Fruit fly (Drosophila melanogaster) whole organism, pupa: ENCODE data around the gene mRpL32.

ENCODE experiments used
- CG10348 ChIP-seq: fragments of 200-800 bp; sonication (Bioruptor generic); IDR thresholded peaks from 2 replicates; pipeline ENCODE4 v1.3.6; 2022; ENCODE audit warnings: missing biosample characterization, missing genetic modification characterization
- CG12605 ChIP-seq: fragments of 200-800 bp; sonication (Bioruptor generic); IDR thresholded peaks from 2 replicates; pipeline ENCODE4 v1.3.6; 2022; ENCODE audit warnings: missing biosample characterization, missing genetic modification characterization
- CG13204 ChIP-seq: fragments of 200-800 bp; sonication (Bioruptor generic); optimal IDR thresholded peaks from 2 replicates; lab custom pipeline; 2018; ENCODE audit warnings: missing biosample characterization, mild to moderate bottlenecking, missing genetic modification characterization, moderate library complexity
- CG14655 ChIP-seq: fragments of 200-800 bp; sonication (Bioruptor generic); optimal IDR thresholded peaks from 3 replicates; lab custom pipeline; 2017; ENCODE audit warnings: mild to moderate bottlenecking, missing biosample characterization, missing genetic modification reagents, missing genetic modification characterization
- CG15710 ChIP-seq: fragments of 200-800 bp; sonication (Bioruptor generic); optimal IDR thresholded peaks from 2 replicates; lab custom pipeline; 2018; ENCODE audit warnings: missing biosample characterization, mild to moderate bottlenecking, missing genetic modification characterization, moderate library complexity
- CG17806 ChIP-seq: fragments of 200-800 bp; sonication (Bioruptor generic); optimal IDR thresholded peaks from 2 replicates; lab custom pipeline; 2018; ENCODE audit warnings: missing biosample characterization, mild to moderate bottlenecking, missing genetic modification characterization, moderate library complexity
- CG32121 ChIP-seq: fragments of 200-800 bp; sonication (Bioruptor generic); IDR thresholded peaks from 2 replicates; pipeline ENCODE4 v1.3.6; 2022; ENCODE audit warnings: missing biosample characterization, missing genetic modification characterization
- CG34367 ChIP-seq: fragments of 200-800 bp; sonication (Bioruptor generic); optimal IDR thresholded peaks from 2 replicates; lab custom pipeline; 2018; ENCODE audit warnings: missing biosample characterization, mild to moderate bottlenecking, missing genetic modification characterization
- CG4496 ChIP-seq: fragments of 200-800 bp; sonication (Bioruptor generic); IDR thresholded peaks from 3 replicates; pipeline ENCODE4 v1.3.6; 2022; ENCODE audit warnings: missing biosample characterization, missing genetic modification characterization
- CG8159 ChIP-seq: fragments of 200-800 bp; sonication (Bioruptor generic); optimal IDR thresholded peaks from 3 replicates; lab custom pipeline; 2018; ENCODE audit warnings: missing biosample characterization, mild to moderate bottlenecking, missing genetic modification characterization, moderate library complexity
- CG8301 ChIP-seq: fragments of 200-800 bp; sonication (Bioruptor generic); optimal IDR thresholded peaks from 2 replicates; lab custom pipeline; 2018; ENCODE audit warnings: missing biosample characterization, mild to moderate bottlenecking, missing genetic modification characterization
- CG9948 ChIP-seq: fragments of 200-800 bp; sonication (Bioruptor generic); optimal IDR thresholded peaks from 2 replicates; lab custom pipeline; 2018; ENCODE audit warnings: missing biosample characterization, mild to moderate bottlenecking, missing genetic modification characterization, moderate library complexity
- D1 ChIP-seq: fragments of 200-800 bp; sonication (Bioruptor generic); optimal IDR thresholded peaks from 2 replicates; lab custom pipeline; 2018; ENCODE audit warnings: missing biosample characterization, mild to moderate bottlenecking, missing genetic modification characterization, moderate library complexity
- EcR ChIP-seq: fragments of 200-800 bp; sonication (Bioruptor generic); optimal IDR thresholded peaks from 3 replicates; lab custom pipeline; 2019; ENCODE audit warnings: missing biosample characterization, missing genetic modification characterization, mild to moderate bottlenecking, moderate library complexity, missing genetic modification reagents
- Ets98B ChIP-seq: fragments of 200-800 bp; sonication (Bioruptor generic); IDR thresholded peaks from 2 replicates; pipeline ENCODE4 v1.3.6; 2022; ENCODE audit warnings: missing biosample characterization, missing genetic modification characterization
- Pif1A ChIP-seq: fragments of 200-800 bp; sonication (Bioruptor generic); optimal IDR thresholded peaks from 3 replicates; lab custom pipeline; 2016; ENCODE audit warnings: missing biosample characterization, missing genetic modification characterization
- Pif1B ChIP-seq: fragments of 200-800 bp; sonication (Bioruptor generic); optimal IDR thresholded peaks from 3 replicates; lab custom pipeline; 2016; ENCODE audit warnings: missing biosample characterization, missing genetic modification characterization
- Snoo ChIP-seq: fragments of 200-800 bp; sonication (Bioruptor generic); optimal IDR thresholded peaks from 3 replicates; lab custom pipeline; 2017; ENCODE audit warnings: missing biosample characterization, mild to moderate bottlenecking, missing genetic modification characterization, inconsistent platforms
- fd96Ca ChIP-seq: fragments of 200-800 bp; sonication (Bioruptor generic); IDR thresholded peaks from 3 replicates; pipeline ENCODE4 v1.3.6; 2022; ENCODE audit warnings: missing biosample characterization, missing genetic modification characterization
- gl ChIP-seq: fragments of 200-800 bp; sonication (Bioruptor generic); optimal IDR thresholded peaks from 2 replicates; lab custom pipeline; 2018; ENCODE audit warnings: missing biosample characterization, mild to moderate bottlenecking, missing genetic modification characterization
- rn ChIP-seq: fragments of 200-800 bp; sonication (Bioruptor generic); IDR thresholded peaks from 2 replicates; pipeline ENCODE4 v1.3.6; 2022; ENCODE audit warnings: missing biosample characterization, missing genetic modification characterization

The mRpL32 gene

DNA sequence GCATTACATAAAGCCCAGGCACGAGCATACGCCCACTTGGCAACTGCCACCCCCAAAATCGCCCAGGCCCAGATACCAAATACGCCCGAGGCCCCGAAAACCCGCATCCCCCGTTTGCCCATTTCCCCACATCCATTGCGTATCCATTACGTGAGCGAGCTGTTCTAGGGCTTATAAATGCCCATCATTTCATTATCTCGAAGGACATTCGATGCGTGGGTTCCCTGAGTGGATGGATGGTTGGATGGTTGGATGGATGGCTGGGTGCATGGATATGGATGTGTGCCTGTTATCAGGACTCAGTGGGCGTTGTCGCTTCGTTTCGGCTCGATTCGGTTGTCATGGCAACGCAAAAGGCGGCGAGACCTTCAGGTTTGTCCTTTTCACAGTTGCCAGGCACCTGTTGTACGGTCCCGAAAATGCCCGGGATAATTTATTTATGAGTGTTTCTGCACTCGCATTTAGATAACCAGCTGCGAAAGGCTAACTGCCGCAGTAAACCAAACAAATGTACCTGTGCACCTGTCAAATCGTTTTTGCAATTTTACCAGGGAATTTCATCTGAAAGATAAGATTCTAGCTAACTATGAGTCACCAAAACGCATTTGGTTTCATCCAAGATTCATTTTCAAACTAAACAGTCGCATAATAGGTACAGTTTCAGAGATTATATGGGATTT, 29.6 kb upstream of the mRpL32 start:
- TF ChIP-seq Pif1A = no peak
- TF ChIP-seq CG4496 (GFP tag; lab: Robert Waterston, UW) = no peak
- no peak for TF ChIP-seq CG34367 (tag; lab: Kevin White, UChicago)
- TF ChIP-seq CG12605 (GFP tag; lab: Robert Waterston, UW) = no peak
- TF ChIP-seq CG17806 = no peak
- TF ChIP-seq EcR (GFP tag; lab: Kevin White, UChicago) = no peak
- TF ChIP-seq CG14655 = no peak

DNA sequence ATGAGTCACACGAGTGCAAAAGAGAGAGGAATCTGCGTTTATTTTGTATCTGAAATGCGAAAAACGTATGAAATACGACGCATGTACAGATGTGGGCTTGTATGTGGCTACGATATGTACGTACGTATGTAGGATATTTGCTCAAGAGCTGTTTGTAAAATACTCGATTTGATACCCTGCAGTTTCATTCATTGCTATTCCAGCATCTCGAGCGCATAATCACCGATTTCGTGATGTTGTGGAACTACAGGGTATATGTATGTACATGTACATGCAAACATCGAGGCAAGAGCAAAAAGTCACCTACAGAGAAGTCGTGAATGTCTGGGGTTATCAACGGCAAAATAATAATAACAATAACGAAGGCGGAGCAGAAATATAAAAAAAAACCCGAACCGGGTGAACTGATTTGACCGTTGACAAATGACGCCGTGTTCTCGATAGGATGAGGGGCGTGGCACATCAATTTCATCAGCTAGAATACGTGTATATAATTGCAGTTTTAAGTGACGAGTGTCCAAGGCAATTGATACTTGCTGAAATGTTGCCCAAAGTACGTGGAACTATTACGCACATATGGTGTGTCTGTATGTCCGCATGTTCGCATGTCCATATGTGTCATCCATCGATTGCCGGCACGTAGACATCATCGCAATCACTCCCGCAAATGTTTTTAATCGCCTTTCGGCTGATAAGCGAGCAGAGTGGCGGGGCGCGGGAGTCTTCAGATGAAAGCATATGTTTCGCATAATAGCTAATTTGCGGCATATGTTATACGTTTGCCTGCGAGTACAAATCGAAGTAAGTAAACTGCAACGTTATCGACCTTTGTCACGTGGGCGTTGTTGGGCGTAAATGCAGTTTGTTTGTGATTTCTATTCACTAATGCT, 28.5 kb upstream of the mRpL32 start:
- TF ChIP-seq EcR (GFP tag; lab: Kevin White, UChicago) = peak; percentile 49
- TF ChIP-seq CG8159 = no peak
- TF ChIP-seq, all 21 proteins: peak for 1

DNA sequence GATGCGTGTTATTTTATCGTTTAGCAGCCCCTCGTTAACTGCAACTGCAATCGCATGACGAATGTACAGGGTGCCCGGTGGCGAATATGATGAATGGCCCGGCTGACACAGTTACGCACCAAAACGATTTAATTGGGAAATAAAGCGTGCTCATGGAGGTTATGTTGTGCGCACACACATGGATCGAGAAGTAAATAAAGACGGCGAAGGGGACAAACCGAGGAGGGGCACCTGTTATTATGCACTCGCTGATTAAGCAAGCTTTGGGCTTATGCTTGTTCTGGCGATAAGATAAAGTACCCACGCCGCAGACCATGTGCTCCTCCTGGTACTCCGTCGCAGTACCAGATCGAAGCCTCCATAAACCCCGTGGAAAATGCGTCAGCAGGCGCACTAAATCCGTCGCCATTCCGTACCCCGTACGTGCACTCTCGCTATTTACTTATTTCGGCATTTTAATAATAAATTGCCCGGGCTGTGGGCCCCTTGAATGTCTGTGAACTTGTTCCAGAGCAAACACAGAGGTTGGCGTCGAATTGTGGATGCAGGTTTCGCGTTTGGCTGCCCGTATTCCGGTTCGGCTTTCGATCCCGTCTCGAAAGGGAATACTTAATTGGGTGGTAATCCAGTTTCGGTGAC, 27.5 kb upstream of the mRpL32 start:
- TF ChIP-seq CG10348 (no peak), CG34367 (tag; lab: Kevin White, UChicago) (no peak), Pif1A (no peak), CG8159 (no peak), Snoo (tag; lab: Kevin White, UChicago) (no peak), fd96Ca (GFP tag; lab: Robert Waterston, UW) (peak; percentile 81), CG15710 (no peak), CG32121 (GFP tag; lab: Robert Waterston, UW) (0 out of 2 replicates have a peak, but pooled peaks have one; percentile 18), D1 (tag; lab: Kevin White, UChicago) (no peak), gl (no peak), Ets98B (peak; percentile 69), CG14655 (no peak), Pif1B (GFP tag; lab: Kevin White, UChicago) (peak; percentile 43), EcR (GFP tag; lab: Kevin White, UChicago) (no peak), CG9948 (tag; lab: Kevin White, UChicago) (no peak), CG12605 (GFP tag; lab: Robert Waterston, UW) (peak; percentile 32; the same call in 1 of the 2 replicates), rn (GFP tag; lab: Robert Waterston, UW) (0 out of 2 replicates have a peak, but pooled peaks have one; percentile 14), CG4496 (GFP tag; lab: Robert Waterston, UW) (peak; percentile 82)
- TF ChIP-seq, all 21 proteins: peak for 7

DNA sequence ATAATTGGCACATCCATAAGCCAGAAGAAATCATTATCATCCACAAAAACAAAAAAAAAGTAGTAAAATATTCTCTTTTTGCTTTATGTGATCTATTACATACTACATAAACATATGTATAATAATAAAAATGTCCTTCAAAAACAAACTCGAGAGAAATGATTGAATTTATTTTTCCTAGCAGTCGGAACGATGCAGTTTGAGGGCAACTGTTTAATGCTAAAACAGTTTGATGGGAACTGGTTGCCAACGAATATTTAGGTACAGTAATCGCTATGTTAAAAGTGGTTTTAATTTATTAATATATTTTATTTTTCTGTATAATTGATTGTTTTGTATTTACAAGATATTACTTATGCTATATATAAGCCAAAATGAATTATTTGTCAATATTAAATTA, 21.5 kb upstream of the mRpL32 start:
- no peak for TF ChIP-seq Pif1B (GFP tag; lab: Kevin White, UChicago)
- no peak for TF ChIP-seq CG4496 (GFP tag; lab: Robert Waterston, UW)

DNA sequence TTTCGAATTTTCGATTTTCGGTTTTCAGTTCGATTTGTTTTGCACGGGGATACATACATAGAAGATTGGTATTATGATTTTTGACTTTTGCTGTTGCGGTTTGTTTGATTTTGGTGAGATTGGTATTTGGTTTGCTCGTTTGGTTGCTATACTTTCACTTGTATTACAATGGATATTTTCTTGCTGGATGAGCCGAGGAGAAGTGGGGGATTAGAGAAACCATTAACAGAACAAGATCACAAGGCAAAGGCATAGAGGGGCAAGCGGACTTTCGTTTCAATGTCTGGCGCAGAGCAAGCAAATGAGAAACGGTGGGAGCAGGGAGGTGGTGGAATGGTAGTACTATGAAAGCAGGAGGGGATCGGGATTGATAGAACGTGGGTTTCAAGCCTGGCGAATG, 20.4 kb upstream of the mRpL32 start, which contains the start of gene CG15563:
CG15563 (minus strand) TSS at position 101 of the 400 bp plus-strand sequence.
- TF ChIP-seq CG10348 (no peak), CG17806 (no peak), CG12605 (GFP tag; lab: Robert Waterston, UW) (no peak), Ets98B (no peak), CG4496 (GFP tag; lab: Robert Waterston, UW) (no peak), CG8301 (tag; lab: Kevin White, UChicago) (no peak), Pif1B (GFP tag; lab: Kevin White, UChicago) (no peak), CG9948 (tag; lab: Kevin White, UChicago) (no peak)

DNA sequence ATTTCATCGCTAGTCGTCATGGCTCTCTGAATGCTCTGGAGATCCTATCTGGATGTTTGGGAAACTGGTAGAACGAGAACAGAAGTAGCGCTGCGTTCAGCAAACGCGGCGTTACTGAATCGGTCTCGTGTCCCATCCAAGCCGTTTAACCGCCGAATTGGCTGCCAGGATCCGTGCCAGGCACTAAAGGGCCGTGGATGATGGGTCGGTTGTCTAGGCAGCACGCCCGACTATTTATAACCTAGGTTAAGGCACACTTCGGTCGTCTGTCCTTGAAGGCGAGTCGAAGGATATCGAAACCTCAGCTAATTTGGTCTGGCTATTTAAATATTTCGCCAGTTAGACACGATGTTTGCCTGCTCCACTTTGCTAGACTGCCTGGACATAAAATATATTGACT, 17.4 kb upstream of the mRpL32 start, which contains the start of gene CG15564:
CG15564 (minus strand) TSS at position 101 of the 400 bp plus-strand sequence.
- no peak for TF ChIP-seq CG15710
- no peak for TF ChIP-seq CG8159
- no peak for TF ChIP-seq CG32121 (GFP tag; lab: Robert Waterston, UW)
- TF ChIP-seq D1 (tag; lab: Kevin White, UChicago) = no peak
- TF ChIP-seq CG17806 = no peak
- no peak for TF ChIP-seq CG12605 (GFP tag; lab: Robert Waterston, UW)
- TF ChIP-seq Pif1B (GFP tag; lab: Kevin White, UChicago) = no peak
- TF ChIP-seq fd96Ca (GFP tag; lab: Robert Waterston, UW) = no peak
- no peak for TF ChIP-seq CG8301 (tag; lab: Kevin White, UChicago)
- TF ChIP-seq CG10348 = no peak
- no peak for TF ChIP-seq CG13204
- TF ChIP-seq gl = no peak
